Worm (Caenorhabditis elegans) whole organism, young adult: ENCODE measurements around the gene R08E5.1.

Source experiments
- Y67H2A.10 ChIP-seq: fragments of 200-800 bp; sonication (Bioruptor generic); conservative IDR thresholded peaks from 2 replicates; pipeline ENCODE4 v1.3.6; 2022; ENCODE audit warnings: missing genetic modification reagents, missing genetic modification characterization, missing compliant biosample characterization
- cebp-1 ChIP-seq, 2 experiments: fragments of 200-800 bp in 1 of 2; sonication (Bioruptor generic) in 1 of 2; sonication (generic microtip) in 1 of 2; IDR thresholded peaks in 1 of 2; optimal IDR thresholded peaks in 1 of 2; 2 replicates each; pipeline versions ENCODE4 v1.3.6 to Lab custom; 2017 to 2022; ENCODE audit warnings: missing compliant biosample characterization in 2 of 2, missing genetic modification characterization in 2 of 2, mild to moderate bottlenecking in 1 of 2, missing genetic modification reagents in 1 of 2, moderate library complexity in 1 of 2
- ceh-91 ChIP-seq: fragments of 200-800 bp; sonication (Bioruptor generic); IDR thresholded peaks from 2 replicates; pipeline ENCODE4 v1.3.6; 2022; ENCODE audit warnings: missing genetic modification reagents, missing genetic modification characterization, missing compliant biosample characterization
- mcd-1 ChIP-seq: fragments of 200-800 bp; sonication (Bioruptor generic); IDR thresholded peaks from 2 replicates; pipeline ENCODE4 v1.3.6; 2022; ENCODE audit warnings: missing genetic modification reagents, missing genetic modification characterization, missing compliant biosample characterization
- mxl-1 ChIP-seq: sonication (generic microtip); optimal IDR thresholded peaks from 2 replicates; lab custom pipeline; 2016; ENCODE audit warnings: missing genetic modification characterization, missing compliant biosample characterization
- snpc-4 ChIP-seq, 5 experiments: fragments of 150-350 bp in 1 of 5; sonication (generic microtip) in 4 of 5; optimal IDR thresholded peaks; 2 replicates each; lab custom pipeline; 2014 to 2018; ENCODE audit warnings: missing genetic modification characterization in 5 of 5, missing biosample characterization in 3 of 5, antibody characterized with exemption in 2 of 5, mild to moderate bottlenecking in 2 of 5, missing compliant biosample characterization in 2 of 5, missing genotype in 2 of 5, moderate library complexity in 2 of 5, missing genetic modification reagents in 1 of 5
- ztf-25 ChIP-seq: fragments of 200-800 bp; sonication (Bioruptor generic); IDR thresholded peaks from 2 replicates; pipeline ENCODE4 v1.3.6; 2022; ENCODE audit warnings: missing genetic modification reagents, missing genetic modification characterization, missing compliant biosample characterization

ce11 chrV:3788538-3788937 lies 17.2 kb upstream of the R08E5.1 start:
- no peak for TF ChIP-seq ceh-91 (GFP tag; lab: Robert Waterston, UW)
- no peak for TF ChIP-seq ztf-25 (GFP tag; lab: Robert Waterston, UW)
- no peak for TF ChIP-seq mxl-1 (tag; lab: Kevin White, UChicago)
- no peak for TF ChIP-seq snpc-4 (GFP tag; optimal IDR thresholded peaks at IDR 0.05; lab: Kevin White, UChicago)
- TF ChIP-seq snpc-4 (tag; optimal IDR thresholded peaks at IDR 0.05; lab: Kevin White, UChicago): no peak
- no peak for TF ChIP-seq Y67H2A.10 (GFP tag; lab: Robert Waterston, UW)
- no peak for TF ChIP-seq mcd-1 (GFP tag; lab: Robert Waterston, UW)
- TF ChIP-seq cebp-1 (GFP tag; IDR thresholded peaks at IDR 0.05; lab: Robert Waterston, UW): no peak
- TF ChIP-seq cebp-1 (tag; optimal IDR thresholded peaks at IDR 0.05; lab: Kevin White, UChicago): no peak
